Worm (Caenorhabditis elegans): ENCODE data around the gene C11D2.3.

ce11 chrIV:6151513-6151912 is at the start of gene C11D2.3:
- TF ChIP-seq ets-7 (tag; optimal IDR thresholded peaks at IDR 0.05) (no peak), flt-1 (GFP tag; IDR thresholded peaks at IDR 0.05) (no peak), ama-1 (optimal IDR thresholded peaks at IDR 0.05) (no peak), pes-1 (GFP tag; IDR thresholded peaks at IDR 0.05) (no peak), aly-1 (tag; optimal IDR thresholded peaks at IDR 0.05) (no peak), hnd-1 (tag; optimal IDR thresholded peaks at IDR 0.05) (no peak), F13C5.2 (tag; optimal IDR thresholded peaks at IDR 0.05) (no peak), sea-1 (GFP tag; conservative IDR thresholded peaks at IDR 0.05) (no peak), hmg-4 (GFP tag; optimal IDR thresholded peaks at IDR 0.05) (no peak)
